Fruit fly (Drosophila melanogaster) whole organism, prepupa: ENCODE data around the gene CG31661.

Source experiments
- CG1621 ChIP-seq: fragments of 200-800 bp; sonication (Bioruptor generic); optimal IDR thresholded peaks from 3 replicates; lab custom pipeline; 2018; ENCODE audit warnings: missing biosample characterization, mild to moderate bottlenecking, missing genetic modification characterization
- CG16779 ChIP-seq: fragments of 200-800 bp; sonication (Bioruptor generic); optimal IDR thresholded peaks from 3 replicates; lab custom pipeline; 2017; ENCODE audit warnings: missing biosample characterization, mild to moderate bottlenecking, missing genetic modification characterization
- CG34406 ChIP-seq: fragments of 200-800 bp; sonication (Bioruptor generic); optimal IDR thresholded peaks from 3 replicates; lab custom pipeline; 2016; ENCODE audit warnings: missing biosample characterization, missing genetic modification characterization
- CG4318 ChIP-seq: fragments of 200-800 bp; sonication (Bioruptor generic); optimal IDR thresholded peaks from 3 replicates; lab custom pipeline; 2017; ENCODE audit warnings: missing biosample characterization, mild to moderate bottlenecking, missing genetic modification characterization
- CG6854 ChIP-seq: fragments of 200-800 bp; sonication (Bioruptor generic); optimal IDR thresholded peaks from 2 replicates; lab custom pipeline; 2017; ENCODE audit warnings: missing biosample characterization, mild to moderate bottlenecking, missing genetic modification characterization
- OdsH ChIP-seq: fragments of 200-800 bp; sonication (Bioruptor generic); optimal IDR thresholded peaks from 3 replicates; lab custom pipeline; 2016; ENCODE audit warnings: missing biosample characterization, missing genetic modification characterization
- Sox102F ChIP-seq: fragments of 200-800 bp; sonication (Bioruptor generic); optimal IDR thresholded peaks from 2 replicates; lab custom pipeline; 2016; ENCODE audit warnings: missing biosample characterization, mild to moderate bottlenecking, missing genetic modification characterization
- net ChIP-seq: fragments of 200-800 bp; sonication (Bioruptor generic); optimal IDR thresholded peaks from 3 replicates; lab custom pipeline; 2016; ENCODE audit warnings: missing biosample characterization, missing genetic modification characterization

- TF ChIP-seq Sox102F (GFP tag; lab: Kevin White, UChicago) (no peak), CG4318 (no peak), CG34406 (GFP tag; lab: Kevin White, UChicago) (no peak), CG16779 (tag; lab: Kevin White, UChicago) (no peak), net (GFP tag; lab: Kevin White, UChicago) (no peak), CG6854 (GFP tag; lab: Kevin White, UChicago) (no peak), CG1621 (tag; lab: Kevin White, UChicago) (no peak), OdsH (GFP tag; lab: Kevin White, UChicago) (no peak)
Observed at dm6 chr2L:1496943-1497342, at the start of gene CG31661.
